Worm (Caenorhabditis elegans) whole organism, mixed stage, embryonic: ENCODE measurements around the gene srx-118.

Experiments used
- ceh-43 ChIP-seq: fragments of 200-800 bp; sonication (Bioruptor generic); optimal IDR thresholded peaks from 2 replicates; lab custom pipeline; 2018; ENCODE audit warnings: mild to moderate bottlenecking, missing genetic modification characterization, moderate library complexity, missing compliant biosample characterization
- lin-32 ChIP-seq: fragments of 200-800 bp; sonication (Bioruptor generic); optimal IDR thresholded peaks from 2 replicates; lab custom pipeline; 2018; ENCODE audit warnings: mild to moderate bottlenecking, missing genetic modification characterization, missing compliant biosample characterization
- nhr-12 ChIP-seq: fragments of 150-350 bp; optimal IDR thresholded peaks from 2 replicates; lab custom pipeline; 2014; ENCODE audit warnings: missing biosample characterization, missing genetic modification characterization
- nhr-76 ChIP-seq: sonication (generic microtip); optimal IDR thresholded peaks from 2 replicates; lab custom pipeline; 2017; ENCODE audit warnings: missing biosample characterization, missing genetic modification characterization
- snpc-4 ChIP-seq: fragments of 150-350 bp; optimal IDR thresholded peaks from 2 replicates; lab custom pipeline; 2014; ENCODE audit warnings: missing biosample characterization, missing genetic modification characterization
- sptf-1 ChIP-seq: sonication (generic microtip); optimal IDR thresholded peaks from 2 replicates; lab custom pipeline; 2017; ENCODE audit warnings: mild to moderate bottlenecking, missing genetic modification characterization, moderate library complexity, missing compliant biosample characterization
- unc-39 ChIP-seq: fragments of 150-350 bp; optimal IDR thresholded peaks from 2 replicates; lab custom pipeline; 2014; ENCODE audit warnings: missing biosample characterization, missing genetic modification characterization
- unc-62 ChIP-seq: fragments of 150-350 bp; optimal IDR thresholded peaks from 2 replicates; lab custom pipeline; 2014; ENCODE audit warnings: missing biosample characterization, missing genetic modification reagents, missing genetic modification characterization

- no peak for TF ChIP-seq unc-39 (tag; lab: Kevin White, UChicago)
- TF ChIP-seq sptf-1, result no peak
- no peak for TF ChIP-seq lin-32 (GFP tag; lab: Kevin White, UChicago)
- no peak for TF ChIP-seq nhr-76 (tag; lab: Kevin White, UChicago)
- no peak for TF ChIP-seq snpc-4 (tag; lab: Kevin White, UChicago)
- TF ChIP-seq nhr-12 (tag; lab: Kevin White, UChicago), result no peak
- no peak for TF ChIP-seq unc-62 (GFP tag; lab: Kevin White, UChicago)
- no peak for TF ChIP-seq ceh-43
These were observed 19.1 kb upstream of the srx-118 start for ce11 chrII:12506511-12506910.
